Fruit fly (Drosophila melanogaster) whole organism, embryonic: ENCODE data around the gene CG13313.

ENCODE experiments used
- Asciz ChIP-seq: fragments of 200-800 bp; sonication (Bioruptor generic); optimal IDR thresholded peaks from 2 replicates; lab custom pipeline; 2017; ENCODE audit warnings: missing biosample characterization, mild to moderate bottlenecking, missing genetic modification characterization, missing genetic modification reagents
- Atf3 ChIP-seq: fragments of 200-800 bp; sonication (Bioruptor generic); optimal IDR thresholded peaks from 3 replicates; lab custom pipeline; 2016; ENCODE audit warnings: missing biosample characterization, missing genetic modification characterization
- BtbVII ChIP-seq: fragments of 200-800 bp; sonication (Bioruptor generic); optimal IDR thresholded peaks from 3 replicates; lab custom pipeline; 2017; ENCODE audit warnings: missing biosample characterization, mild to moderate bottlenecking, missing genetic modification characterization
- CG1024 ChIP-seq: fragments of 200-800 bp; sonication (Bioruptor generic); IDR thresholded peaks from 2 replicates; pipeline ENCODE4 v1.3.6; 2022; ENCODE audit warnings: missing biosample characterization, missing genetic modification characterization
- CG10274 ChIP-seq: fragments of 200-800 bp; sonication (Bioruptor generic); optimal IDR thresholded peaks from 3 replicates; lab custom pipeline; 2017; ENCODE audit warnings: missing biosample characterization, mild to moderate bottlenecking, missing genetic modification characterization
- CG10431 ChIP-seq: fragments of 200-800 bp; sonication (Bioruptor generic); optimal IDR thresholded peaks from 3 replicates; lab custom pipeline; 2018; ENCODE audit warnings: missing biosample characterization, mild to moderate bottlenecking, missing genetic modification characterization
- CG10979 ChIP-seq: fragments of 200-800 bp; sonication (Bioruptor generic); optimal IDR thresholded peaks from 2 replicates; lab custom pipeline; 2018; ENCODE audit warnings: missing biosample characterization, mild to moderate bottlenecking, missing genetic modification characterization, moderate library complexity
- CG11085 ChIP-seq: fragments of 200-800 bp; sonication (Bioruptor generic); IDR thresholded peaks from 2 replicates; pipeline ENCODE4 v1.3.6; 2022; ENCODE audit warnings: missing biosample characterization, missing genetic modification characterization
- CG11560 ChIP-seq: fragments of 200-800 bp; sonication (Bioruptor generic); IDR thresholded peaks from 3 replicates; pipeline ENCODE4 v1.3.6; 2022; ENCODE audit warnings: missing biosample characterization, missing genetic modification characterization
- CG12155 ChIP-seq: fragments of 200-800 bp; sonication (Bioruptor generic); optimal IDR thresholded peaks from 3 replicates; lab custom pipeline; 2016; ENCODE audit warnings: missing biosample characterization, missing genetic modification characterization
- CG1233 ChIP-seq: fragments of 200-800 bp; sonication (Bioruptor generic); optimal IDR thresholded peaks from 4 replicates; lab custom pipeline; 2018; ENCODE audit warnings: missing biosample characterization, mild to moderate bottlenecking, missing genetic modification characterization
- CG1647 ChIP-seq: fragments of 200-800 bp; sonication (Bioruptor generic); optimal IDR thresholded peaks from 3 replicates; lab custom pipeline; 2016; ENCODE audit warnings: missing biosample characterization, missing genetic modification characterization
- CG17612 ChIP-seq: fragments of 200-800 bp; sonication (Bioruptor generic); IDR thresholded peaks from 2 replicates; pipeline ENCODE4 v1.3.6; 2022; ENCODE audit warnings: missing biosample characterization, missing genetic modification characterization
- CG17829 ChIP-seq: fragments of 200-800 bp; optimal IDR thresholded peaks from 2 replicates; lab custom pipeline; 2019; ENCODE audit warnings: missing biosample characterization, mild to moderate bottlenecking, missing genetic modification characterization, moderate library complexity
- CG32767 ChIP-seq: fragments of 200-800 bp; sonication (Bioruptor generic); IDR thresholded peaks from 2 replicates; pipeline ENCODE4 v1.3.6; 2022; ENCODE audit warnings: missing biosample characterization, missing genetic modification characterization
- CG4360 ChIP-seq: fragments of 200-800 bp; sonication (Bioruptor generic); IDR thresholded peaks from 2 replicates; pipeline ENCODE4 v1.3.6; 2022; ENCODE audit warnings: missing biosample characterization, missing genetic modification characterization
- CG4854 ChIP-seq: fragments of 200-800 bp; sonication (Bioruptor generic); optimal IDR thresholded peaks from 2 replicates; lab custom pipeline; 2016; ENCODE audit warnings: missing biosample characterization, missing genetic modification characterization, inconsistent platforms
- CG6765 ChIP-seq: fragments of 200-800 bp; sonication (Bioruptor generic); optimal IDR thresholded peaks from 3 replicates; lab custom pipeline; 2017; ENCODE audit warnings: missing biosample characterization, mild to moderate bottlenecking, missing genetic modification characterization
- CG6854 ChIP-seq: fragments of 200-800 bp; sonication (Bioruptor generic); optimal IDR thresholded peaks from 3 replicates; lab custom pipeline; 2017; ENCODE audit warnings: missing biosample characterization, mild to moderate bottlenecking, missing genetic modification characterization
- CG7357 ChIP-seq: fragments of 200-800 bp; sonication (Bioruptor generic); IDR thresholded peaks from 3 replicates; pipeline ENCODE4 v1.3.6; 2022; ENCODE audit warnings: missing biosample characterization, missing genetic modification characterization
- CG7928 ChIP-seq: fragments of 200-800 bp; sonication (Bioruptor generic); optimal IDR thresholded peaks from 2 replicates; lab custom pipeline; 2017; ENCODE audit warnings: missing biosample characterization, mild to moderate bottlenecking, missing genetic modification characterization
- CG8388 ChIP-seq: fragments of 200-800 bp; sonication (Bioruptor generic); optimal IDR thresholded peaks from 2 replicates; lab custom pipeline; 2019; ENCODE audit warnings: missing biosample characterization, mild to moderate bottlenecking, missing genetic modification characterization, moderate library complexity
- CG8944 ChIP-seq: fragments of 200-800 bp; sonication (Bioruptor generic); optimal IDR thresholded peaks from 3 replicates; lab custom pipeline; 2016; ENCODE audit warnings: missing biosample characterization, missing genetic modification characterization
- Dp ChIP-seq: fragments of 200-800 bp; sonication (Bioruptor generic); optimal IDR thresholded peaks from 2 replicates; lab custom pipeline; 2018; ENCODE audit warnings: missing biosample characterization, mild to moderate bottlenecking, missing genetic modification characterization, moderate library complexity
- ERR ChIP-seq: fragments of 200-800 bp; sonication (Bioruptor generic); optimal IDR thresholded peaks from 2 replicates; lab custom pipeline; 2016; ENCODE audit warnings: missing biosample characterization, missing genetic modification characterization
- H15 ChIP-seq: fragments of 200-800 bp; sonication (Bioruptor generic); IDR thresholded peaks from 3 replicates; pipeline ENCODE4 v1.3.6; 2022; ENCODE audit warnings: missing biosample characterization, missing genetic modification characterization
- HLH4C ChIP-seq: fragments of 200-800 bp; sonication (Bioruptor generic); IDR thresholded peaks from 3 replicates; pipeline ENCODE4 v1.3.6; 2022; ENCODE audit warnings: missing biosample characterization, missing genetic modification characterization; ENCODE audit not compliant: partially characterized antibody
- HmgD ChIP-seq: fragments of 200-800 bp; sonication (Bioruptor generic); optimal IDR thresholded peaks from 3 replicates; lab custom pipeline; 2016; ENCODE audit warnings: missing biosample characterization, missing genetic modification characterization
- Hsf ChIP-seq: fragments of 200-800 bp; sonication (Bioruptor generic); optimal IDR thresholded peaks from 3 replicates; lab custom pipeline; 2016; ENCODE audit warnings: missing biosample characterization, missing genetic modification characterization
- Mrtf ChIP-seq: fragments of 200-800 bp; sonication (Bioruptor generic); IDR thresholded peaks from 3 replicates; pipeline ENCODE4 v1.3.6; 2022; ENCODE audit warnings: missing biosample characterization, missing genetic modification characterization
- NfI ChIP-seq: fragments of 200-800 bp; sonication (Bioruptor generic); optimal IDR thresholded peaks from 3 replicates; lab custom pipeline; 2018; ENCODE audit warnings: missing biosample characterization, mild to moderate bottlenecking, missing genetic modification characterization, moderate library complexity
- Ptx1 ChIP-seq: fragments of 200-800 bp; sonication (Bioruptor generic); IDR thresholded peaks from 2 replicates; pipeline ENCODE4 v1.3.6; 2022; ENCODE audit warnings: missing biosample characterization, missing genetic modification characterization
- bbx ChIP-seq: fragments of 200-800 bp; sonication (Bioruptor generic); IDR thresholded peaks from 2 replicates; pipeline ENCODE4 v1.3.6; 2022; ENCODE audit warnings: missing biosample characterization, missing genetic modification characterization; ENCODE audit not compliant: partially characterized antibody
- chif ChIP-seq, 2 experiments: fragments of 200-800 bp; sonication (Bioruptor generic); optimal IDR thresholded peaks; 3 replicates each; lab custom pipeline; 2016; ENCODE audit warnings: missing biosample characterization in 2 of 2, missing genetic modification characterization in 2 of 2
- croc ChIP-seq: fragments of 200-800 bp; sonication (Bioruptor generic); conservative IDR thresholded peaks from 3 replicates; pipeline ENCODE4 v1.3.6; 2022; ENCODE audit warnings: missing biosample characterization, missing genetic modification characterization
- exex ChIP-seq: fragments of 200-800 bp; sonication (Bioruptor generic); optimal IDR thresholded peaks from 4 replicates; lab custom pipeline; 2018; ENCODE audit warnings: missing biosample characterization, mild to moderate bottlenecking, missing genetic modification characterization, moderate library complexity
- fd102C ChIP-seq: fragments of 200-800 bp; sonication (Bioruptor generic); optimal IDR thresholded peaks from 2 replicates; lab custom pipeline; 2018; ENCODE audit warnings: missing biosample characterization, mild to moderate bottlenecking, missing genetic modification characterization, moderate library complexity
- fd64A ChIP-seq: fragments of 200-800 bp; sonication (Bioruptor generic); optimal IDR thresholded peaks from 3 replicates; lab custom pipeline; 2018; ENCODE audit warnings: missing biosample characterization, mild to moderate bottlenecking, missing genetic modification characterization
- ftz-f1 ChIP-seq: fragments of 200-800 bp; sonication (Bioruptor generic); optimal IDR thresholded peaks from 2 replicates; lab custom pipeline; 2016; ENCODE audit warnings: missing biosample characterization, missing genetic modification characterization
- grn ChIP-seq: fragments of 200-800 bp; sonication (Bioruptor generic); optimal IDR thresholded peaks from 3 replicates; lab custom pipeline; 2017; ENCODE audit warnings: missing biosample characterization, missing genetic modification characterization
- h ChIP-seq: fragments of >200 bp; optimal IDR thresholded peaks from 2 replicates; lab custom pipeline; 2017
- her ChIP-seq: fragments of 200-800 bp; sonication (Bioruptor generic); optimal IDR thresholded peaks from 2 replicates; lab custom pipeline; 2016; ENCODE audit warnings: missing biosample characterization, missing genetic modification characterization
- kay ChIP-seq: fragments of 200-800 bp; sonication (Bioruptor generic); optimal IDR thresholded peaks from 2 replicates; lab custom pipeline; 2016; ENCODE audit warnings: missing biosample characterization, missing genetic modification characterization
- lbe ChIP-seq: fragments of 200-800 bp; sonication (Bioruptor generic); optimal IDR thresholded peaks from 2 replicates; lab custom pipeline; 2016; ENCODE audit warnings: missing biosample characterization, mild to moderate bottlenecking, missing genetic modification characterization
- maf-S ChIP-seq: fragments of 200-800 bp; sonication (Bioruptor generic); optimal IDR thresholded peaks from 2 replicates; lab custom pipeline; 2016; ENCODE audit warnings: missing biosample characterization, missing genetic modification characterization
- org-1 ChIP-seq: fragments of 200-800 bp; sonication (Bioruptor generic); optimal IDR thresholded peaks from 2 replicates; lab custom pipeline; 2017; ENCODE audit warnings: missing biosample characterization, missing genetic modification characterization
- repo ChIP-seq: fragments of 200-800 bp; sonication (Bioruptor generic); optimal IDR thresholded peaks from 2 replicates; lab custom pipeline; 2016; ENCODE audit warnings: missing biosample characterization, missing genetic modification characterization
- run ChIP-seq: fragments of 200-800 bp; sonication (Bioruptor generic); optimal IDR thresholded peaks from 3 replicates; lab custom pipeline; 2018; ENCODE audit warnings: missing biosample characterization, mild to moderate bottlenecking, missing genetic modification characterization
- salm ChIP-seq: fragments of 200-800 bp; sonication (Bioruptor generic); optimal IDR thresholded peaks from 2 replicates; lab custom pipeline; 2018; ENCODE audit warnings: missing biosample characterization, mild to moderate bottlenecking, missing genetic modification characterization
- sima ChIP-seq: fragments of 200-800 bp; sonication (Bioruptor generic); optimal IDR thresholded peaks from 2 replicates; lab custom pipeline; 2016; ENCODE audit warnings: missing biosample characterization, missing genetic modification characterization
- tio ChIP-seq: fragments of 200-800 bp; sonication (Bioruptor generic); optimal IDR thresholded peaks from 2 replicates; lab custom pipeline; 2017; ENCODE audit warnings: missing biosample characterization, missing genetic modification characterization, inconsistent platforms
- tup ChIP-seq: fragments of 200-800 bp; sonication (Bioruptor generic); optimal IDR thresholded peaks from 2 replicates; lab custom pipeline; 2016; ENCODE audit warnings: missing biosample characterization, mild to moderate bottlenecking, missing genetic modification characterization, moderate library complexity
- z ChIP-seq: fragments of 200-800 bp; sonication (Bioruptor generic); IDR thresholded peaks from 3 replicates; pipeline ENCODE4 v1.3.6; 2022; ENCODE audit warnings: missing biosample characterization, missing genetic modification characterization

The CG13313 gene

dm6 chr3L:8912332-8912731 is 46.3 kb upstream of the CG13313 start, which contains the start of the genes Tsp66E and mfr (continued):
- TF ChIP-seq CG4854 (GFP tag; lab: Kevin White, UChicago) (no peak), CG6854 (GFP tag; lab: Kevin White, UChicago) (peak; percentile 39), CG10431 (GFP tag; lab: Kevin White, UChicago) (no peak), Mrtf (GFP tag; lab: Robert Waterston, UW) (no peak), CG11085 (GFP tag; lab: Robert Waterston, UW) (no peak), ftz-f1 (peak; percentile 20), HmgD (GFP tag; lab: Kevin White, UChicago) (no peak), chif (GFP tag; optimal IDR thresholded peaks at IDR 0.05; lab: Kevin White, UChicago) (no peak), BtbVII (no peak), CG11560 (tag; lab: Robert Waterston, UW) (no peak), CG4360 (GFP tag; lab: Robert Waterston, UW) (no peak), Atf3 (GFP tag; lab: Kevin White, UChicago) (no peak), bbx (GFP tag; lab: Robert Waterston, UW) (peak; percentile 53; the same call in 1 of the 2 replicates), her (GFP tag; lab: Kevin White, UChicago) (no peak), CG32767 (GFP tag; lab: Robert Waterston, UW) (no peak), ERR (GFP tag; lab: Kevin White, UChicago) (no peak), CG8388 (no peak), CG7928 (GFP tag; lab: Kevin White, UChicago) (no peak), fd102C (GFP tag; lab: Kevin White, UChicago) (no peak), CG7357 (GFP tag; lab: Robert Waterston, UW) (no peak), CG10979 (tag; lab: Kevin White, UChicago) (no peak), CG1647 (GFP tag; lab: Kevin White, UChicago) (no peak), HLH4C (GFP tag; lab: Robert Waterston, UW) (no peak), run (tag; lab: Kevin White, UChicago) (no peak), CG10274 (GFP tag; lab: Kevin White, UChicago) (no peak), lbe (GFP tag; lab: Kevin White, UChicago) (no peak), CG1233 (no peak), Ptx1 (GFP tag; lab: Robert Waterston, UW) (no peak), CG6765 (GFP tag; lab: Kevin White, UChicago) (peak; percentile 24), grn (GFP tag; lab: Kevin White, UChicago) (no peak), CG17612 (no peak), NfI (no peak), tio (GFP tag; lab: Kevin White, UChicago) (no peak), CG8944 (no peak), tup (no peak), CG1024 (GFP tag; lab: Robert Waterston, UW) (0 out of 2 replicates have a peak, but pooled peaks have one; percentile 24), repo (GFP tag; lab: Kevin White, UChicago) (no peak), CG17829 (tag; lab: Kevin White, UChicago) (no peak), CG12155 (no peak), Asciz (GFP tag; lab: Kevin White, UChicago) (no peak), croc (no peak), z (GFP tag; lab: Robert Waterston, UW) (peak; percentile 89), exex (tag; lab: Kevin White, UChicago) (no peak), maf-S (GFP tag; lab: Kevin White, UChicago) (no peak), kay (GFP tag; lab: Kevin White, UChicago) (no peak), sima (no peak), salm (tag; lab: Kevin White, UChicago) (no peak), Dp (GFP tag; lab: Kevin White, UChicago) (peak; percentile 3), fd64A (GFP tag; lab: Kevin White, UChicago) (no peak), h (lab: Kevin White, UChicago) (no peak), Hsf (GFP tag; lab: Kevin White, UChicago) (no peak), H15 (GFP tag; lab: Robert Waterston, UW) (no peak), org-1 (GFP tag; lab: Kevin White, UChicago) (no peak)
